Fruit fly (Drosophila melanogaster) whole organism, wandering third instar larva: Measurements from ENCODE around the gene Trs33.

Experiments
- Abd-B ChIP-seq: fragments of >200 bp; optimal IDR thresholded peaks from 2 replicates; lab custom pipeline; 2017; ENCODE audit warnings: missing biosample characterization, missing genetic modification characterization
- CG9705 ChIP-seq: fragments of 200-800 bp; sonication (Bioruptor generic); optimal IDR thresholded peaks from 2 replicates; lab custom pipeline; 2018; ENCODE audit warnings: missing biosample characterization, mild to moderate bottlenecking, missing genetic modification characterization
- CrebA ChIP-seq: fragments of 200-800 bp; sonication (Bioruptor generic); optimal IDR thresholded peaks from 2 replicates; lab custom pipeline; 2016; ENCODE audit warnings: missing biosample characterization, mild to moderate bottlenecking, missing genetic modification characterization, borderline replicate concordance
- Dfd ChIP-seq: fragments of >200 bp; optimal IDR thresholded peaks from 2 replicates; lab custom pipeline; 2017; ENCODE audit warnings: missing biosample characterization, missing genetic modification characterization
- Dif ChIP-seq: fragments of 200-275, 200-300 bp; sonication (Bioruptor generic); optimal IDR thresholded peaks from 2 replicates; lab custom pipeline; 2018; ENCODE audit warnings: missing biosample characterization, missing genetic modification characterization; ENCODE audit not compliant: partially characterized antibody
- GATAd ChIP-seq: sonication (Bioruptor generic); optimal IDR thresholded peaks from 2 replicates; lab custom pipeline; 2016; ENCODE audit warnings: missing biosample characterization, missing genetic modification characterization
- HLH106 ChIP-seq: fragments of 200-800 bp; optimal IDR thresholded peaks from 3 replicates; lab custom pipeline; 2019; ENCODE audit warnings: missing biosample characterization, mild to moderate bottlenecking, missing genetic modification characterization, moderate library complexity
- Hr78 ChIP-seq: fragments of >200 bp; optimal IDR thresholded peaks from 2 replicates; lab custom pipeline; 2017; ENCODE audit warnings: missing biosample characterization, missing genetic modification characterization
- Hr83 ChIP-seq: fragments of 200-300 bp; sonication (Bioruptor generic); optimal IDR thresholded peaks from 2 replicates; lab custom pipeline; 2016; ENCODE audit warnings: missing biosample characterization, mild to moderate bottlenecking, missing genetic modification characterization, moderate library complexity; ENCODE audit not compliant: poor library complexity, severe bottlenecking
- Jra ChIP-seq: sonication (Bioruptor generic); optimal IDR thresholded peaks from 2 replicates; lab custom pipeline; 2016; ENCODE audit warnings: missing biosample characterization, missing genetic modification characterization
- Mio ChIP-seq: sonication (Bioruptor generic); optimal IDR thresholded peaks from 2 replicates; lab custom pipeline; 2016; ENCODE audit warnings: missing biosample characterization, missing genetic modification characterization
- Myc ChIP-seq: fragments of >200 bp; optimal IDR thresholded peaks from 2 replicates; lab custom pipeline; 2017
- N ChIP-seq: fragments of >200 bp; optimal IDR thresholded peaks from 2 replicates; lab custom pipeline; 2018; ENCODE audit warnings: missing biosample characterization, missing external identifiers, missing genetic modification characterization
- OdsH ChIP-seq: fragments of 200-800 bp; sonication (Bioruptor generic); optimal IDR thresholded peaks from 2 replicates; lab custom pipeline; 2016; ENCODE audit warnings: missing biosample characterization, mild to moderate bottlenecking, missing genetic modification characterization
- Rel ChIP-seq, 2 experiments: fragments of 200-800 bp; sonication (Bioruptor generic) in 1 of 2; optimal IDR thresholded peaks; 2 replicates in 1 of 2; 3 replicates in 1 of 2; lab custom pipeline; 2016 to 2019; ENCODE audit warnings: mild to moderate bottlenecking in 2 of 2, missing biosample characterization in 2 of 2, missing genetic modification characterization in 2 of 2, moderate library complexity in 1 of 2
- Sp1 ChIP-seq: fragments of 200-800 bp; sonication (Bioruptor generic); optimal IDR thresholded peaks from 3 replicates; lab custom pipeline; 2019; ENCODE audit warnings: missing biosample characterization, mild to moderate bottlenecking, missing genetic modification characterization, moderate library complexity
- br ChIP-seq: fragments of 200-800 bp; sonication (Bioruptor generic); optimal IDR thresholded peaks from 2 replicates; lab custom pipeline; 2016; ENCODE audit warnings: missing biosample characterization, missing genetic modification characterization
- dl ChIP-seq, 2 experiments: fragments of 175-275, 200-275 bp in 1 of 2; fragments of 200-275 bp in 1 of 2; sonication (Bioruptor generic); optimal IDR thresholded peaks; lab custom pipeline; 2018; ENCODE audit warnings: mild to moderate bottlenecking in 2 of 2, missing biosample characterization in 2 of 2, missing genetic modification characterization in 2 of 2, moderate library complexity in 2 of 2; ENCODE audit not compliant: partially characterized antibody in 2 of 2, insufficient read depth in 1 of 2
- dmrt93B ChIP-seq: fragments of 200-800 bp; sonication (Bioruptor generic); optimal IDR thresholded peaks from 2 replicates; lab custom pipeline; 2018; ENCODE audit warnings: missing biosample characterization, mild to moderate bottlenecking, missing genetic modification characterization
- dsf ChIP-seq: sonication (Bioruptor generic); optimal IDR thresholded peaks from 2 replicates; lab custom pipeline; 2016; ENCODE audit warnings: missing biosample characterization, missing genetic modification characterization, borderline replicate concordance
- ey ChIP-seq: fragments of 200-800 bp; sonication (Bioruptor generic); optimal IDR thresholded peaks from 2 replicates; lab custom pipeline; 2016; ENCODE audit warnings: missing biosample characterization, missing genetic modification characterization
- foxo ChIP-seq, 2 experiments: fragments of 200-800 bp; sonication (Bioruptor generic); optimal IDR thresholded peaks; 2 replicates in 1 of 2; 3 replicates in 1 of 2; lab custom pipeline; 2016 to 2017; ENCODE audit warnings: missing biosample characterization in 2 of 2, missing genetic modification characterization in 2 of 2
- h ChIP-seq: fragments of 200-800 bp; sonication (Bioruptor generic); optimal IDR thresholded peaks from 3 replicates; lab custom pipeline; 2016; ENCODE audit warnings: missing biosample characterization, mild to moderate bottlenecking, missing genetic modification characterization
- jim ChIP-seq: fragments of 175-275, 200-325 bp; sonication (Bioruptor generic); optimal IDR thresholded peaks from 2 replicates; lab custom pipeline; 2016; ENCODE audit warnings: missing biosample characterization, mild to moderate bottlenecking, missing genetic modification characterization
- lola ChIP-seq: fragments of >200 bp; optimal IDR thresholded peaks from 2 replicates; lab custom pipeline; 2017; ENCODE audit warnings: missing biosample characterization, missing genetic modification characterization
- pan ChIP-seq: fragments of >200 bp; optimal IDR thresholded peaks from 2 replicates; lab custom pipeline; 2017
- psq ChIP-seq: fragments of 200-800 bp; sonication (Bioruptor generic); optimal IDR thresholded peaks from 3 replicates; lab custom pipeline; 2017; ENCODE audit warnings: missing biosample characterization, mild to moderate bottlenecking, missing genetic modification characterization, moderate library complexity
- rgr ChIP-seq: fragments of 200-800 bp; sonication (Bioruptor generic); optimal IDR thresholded peaks from 3 replicates; lab custom pipeline; 2016; ENCODE audit warnings: missing biosample characterization, mild to moderate bottlenecking, missing genetic modification characterization
- sage ChIP-seq: fragments of 200-800 bp; sonication (Bioruptor generic); optimal IDR thresholded peaks from 2 replicates; lab custom pipeline; 2016; ENCODE audit warnings: missing biosample characterization, mild to moderate bottlenecking, missing genetic modification characterization
- sv ChIP-seq: fragments of 200-800 bp; sonication (Bioruptor generic); optimal IDR thresholded peaks from 3 replicates; lab custom pipeline; 2016; ENCODE audit warnings: missing biosample characterization, missing genetic modification characterization
- woc ChIP-seq: sonication (Bioruptor generic); optimal IDR thresholded peaks from 2 replicates; lab custom pipeline; 2016; ENCODE audit warnings: missing biosample characterization, mild to moderate bottlenecking, missing genetic modification characterization

Trs33 gene

DNA sequence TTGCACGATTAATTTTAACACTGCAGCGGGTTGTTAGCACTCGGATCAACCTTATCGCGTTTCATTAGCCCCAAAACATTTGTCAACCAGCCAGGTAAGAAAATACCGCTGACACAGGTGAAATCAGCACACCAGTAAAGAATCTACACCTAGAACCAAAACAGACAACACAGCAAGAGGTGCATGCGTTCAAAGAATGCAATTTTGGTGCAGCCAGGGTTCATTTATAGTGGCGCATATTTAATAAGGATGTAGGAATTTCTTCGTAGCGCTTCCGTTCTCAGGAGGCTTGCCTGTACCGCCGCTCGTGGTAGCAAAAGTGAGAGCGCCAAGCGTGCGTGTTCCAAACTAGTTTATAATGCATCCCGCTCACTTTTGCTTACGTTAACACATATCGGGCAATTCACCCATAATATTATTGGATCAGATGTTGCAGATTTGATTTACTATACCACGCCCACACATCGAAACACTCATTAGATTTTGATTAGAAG, 8.3 kb downstream of the Trs33 start:
- TF ChIP-seq ey (GFP tag; lab: Kevin White, UChicago) (peak; percentile 7), GATAd (no peak), OdsH (GFP tag; lab: Kevin White, UChicago) (peak; percentile 12), Abd-B (GFP tag; lab: Kevin White, UChicago) (no peak), br (no peak), dl (GFP tag; optimal IDR thresholded peaks at IDR 0.05; lab: Kevin White, UChicago; ENCODE audit: insufficient read depth in 1 of 2, partially characterized antibody in 2 of 2) (no peak), Dif (GFP tag; lab: Kevin White, UChicago) (no peak), lola (GFP tag; lab: Kevin White, UChicago) (no peak), Jra (GFP tag; lab: Kevin White, UChicago) (no peak), rgr (no peak), foxo (GFP tag; optimal IDR thresholded peaks at IDR 0.05; lab: Kevin White, UChicago) (peak in 1 of 2 experiments; percentile 38), sv (GFP tag; lab: Kevin White, UChicago) (no peak), pan (lab: Kevin White, UChicago) (no peak), h (GFP tag; lab: Kevin White, UChicago) (no peak), psq (GFP tag; lab: Kevin White, UChicago) (no peak), HLH106 (tag; lab: Kevin White, UChicago) (peak; percentile 16), Myc (lab: Kevin White, UChicago) (no peak), woc (GFP tag; lab: Kevin White, UChicago) (no peak), sage (GFP tag; lab: Kevin White, UChicago) (no peak), CG9705 (GFP tag; lab: Kevin White, UChicago) (no peak)
- TF ChIP-seq, all 38 proteins: peak for 4

DNA sequence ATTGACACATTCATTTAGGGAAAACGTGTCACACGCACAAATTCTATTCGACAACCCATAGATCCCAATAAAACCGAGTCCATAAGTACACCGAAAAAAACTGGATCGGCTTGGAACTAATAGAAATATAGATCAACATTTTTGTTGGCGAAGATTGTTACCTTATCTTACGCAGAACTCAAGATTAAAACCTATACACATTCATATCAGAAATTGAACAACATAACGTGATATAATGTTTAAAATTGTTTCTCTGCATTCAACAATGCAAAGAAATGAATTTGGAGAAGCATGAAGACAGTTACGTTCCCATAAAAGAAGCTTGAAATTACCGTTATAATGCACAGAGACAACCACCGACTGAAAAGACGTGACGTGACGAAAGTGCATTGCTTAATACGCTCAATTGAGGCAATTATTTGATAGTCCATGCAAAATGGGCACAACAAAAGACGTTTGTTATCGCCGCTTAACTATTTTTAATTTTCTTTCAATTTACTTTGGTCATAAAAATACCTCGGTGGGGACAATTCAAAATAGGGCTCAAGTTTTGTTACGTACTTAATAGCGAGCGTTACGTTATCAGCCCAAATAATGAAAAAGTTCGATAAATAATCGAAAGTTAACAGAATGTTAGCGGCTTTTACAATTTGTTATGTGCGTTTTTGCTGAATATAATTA, 10.6 kb downstream of the Trs33 start, which contains the start of gene SerRS-m:
Gene SerRS-m (plus strand): TSS at position 616 of the 681 bp plus-strand sequence.
- TF ChIP-seq Dfd (no peak), Sp1 (GFP tag; lab: Kevin White, UChicago) (no peak), psq (GFP tag; lab: Kevin White, UChicago) (no peak), Hr78 (no peak), dsf (no peak), woc (GFP tag; lab: Kevin White, UChicago) (no peak), CrebA (GFP tag; lab: Kevin White, UChicago) (no peak), rgr (no peak)

DNA sequence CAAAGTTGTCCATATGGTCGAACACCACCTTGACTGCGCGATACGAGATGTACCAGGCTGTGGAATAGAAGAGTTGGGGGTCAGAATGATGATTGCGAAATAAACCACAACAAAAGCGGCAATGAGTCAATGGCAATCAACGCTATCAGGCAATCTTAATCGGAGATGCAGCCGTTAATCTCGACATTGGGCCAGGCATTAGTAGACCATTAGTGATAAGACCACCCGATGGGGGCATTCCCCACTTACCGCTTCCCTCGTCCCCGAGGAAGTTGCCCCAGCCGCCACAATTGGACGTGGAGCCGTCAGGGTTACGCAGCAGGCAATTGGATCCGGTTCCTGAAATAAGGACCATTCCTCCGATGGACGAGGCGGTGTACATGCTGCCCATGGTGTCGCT, 11.7 kb downstream of the Trs33 start:
- TF ChIP-seq Mio (no peak), OdsH (GFP tag; lab: Kevin White, UChicago) (no peak), N (no peak), Rel (GFP tag; optimal IDR thresholded peaks at IDR 0.05; lab: Kevin White, UChicago) (no peak), Rel (tag; optimal IDR thresholded peaks at IDR 0.05; lab: Kevin White, UChicago) (peak; percentile 76), Sp1 (GFP tag; lab: Kevin White, UChicago) (no peak), dmrt93B (GFP tag; lab: Kevin White, UChicago) (no peak), ey (GFP tag; lab: Kevin White, UChicago) (no peak)

DNA sequence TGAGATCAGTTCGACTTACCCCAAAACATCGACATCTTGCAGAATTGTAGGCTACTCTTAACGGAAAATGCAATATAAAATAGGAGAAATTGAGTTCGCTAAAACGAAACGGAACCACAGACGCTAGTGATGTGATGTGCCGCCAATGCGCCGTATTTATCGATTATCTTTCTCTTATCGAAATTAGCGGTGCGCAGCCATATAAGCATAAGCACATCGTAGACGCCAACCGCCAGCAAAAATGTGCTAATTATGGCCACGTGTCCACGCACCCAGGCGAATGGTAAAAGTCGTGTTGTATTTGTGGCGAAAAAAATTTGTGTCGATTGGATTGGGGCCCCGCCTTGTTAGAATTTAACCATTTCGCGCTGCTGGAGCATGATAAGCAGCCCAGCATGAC, 17.8 kb downstream of the Trs33 start, which contains the start of the genes Fkbp39 and Cyfip:
Gene Fkbp39 (minus strand): TSS at position 140 of the 400 bp plus-strand sequence.
Gene Cyfip (plus strand): TSS at position 273 of the 400 bp plus-strand sequence.
- TF ChIP-seq Hr83 (GFP tag; lab: Kevin White, UChicago), result peak; percentile 86
- peak; percentile 37 for TF ChIP-seq OdsH (GFP tag; lab: Kevin White, UChicago)
- peak; percentile 21 for TF ChIP-seq sv (GFP tag; lab: Kevin White, UChicago)
- TF ChIP-seq jim (GFP tag; lab: Kevin White, UChicago), result no peak
- TF ChIP-seq Mio, result no peak
- no peak for TF ChIP-seq Rel (GFP tag; optimal IDR thresholded peaks at IDR 0.05; lab: Kevin White, UChicago)
- peak; percentile 47 for TF ChIP-seq Rel (tag; optimal IDR thresholded peaks at IDR 0.05; lab: Kevin White, UChicago)
- TF ChIP-seq sage (GFP tag; lab: Kevin White, UChicago), result no peak
- no peak for TF ChIP-seq rgr
- peak; percentile 79 for TF ChIP-seq Myc (lab: Kevin White, UChicago)
- TF ChIP-seq HLH106 (tag; lab: Kevin White, UChicago), result peak; percentile 49
- TF ChIP-seq Sp1 (GFP tag; lab: Kevin White, UChicago), result peak; percentile 22
- peak; percentile 4 for TF ChIP-seq psq (GFP tag; lab: Kevin White, UChicago)
- TF ChIP-seq lola (GFP tag; lab: Kevin White, UChicago), result no peak
